Worm (Caenorhabditis elegans): ENCODE measurements around the gene C54G10.1.

DNA sequence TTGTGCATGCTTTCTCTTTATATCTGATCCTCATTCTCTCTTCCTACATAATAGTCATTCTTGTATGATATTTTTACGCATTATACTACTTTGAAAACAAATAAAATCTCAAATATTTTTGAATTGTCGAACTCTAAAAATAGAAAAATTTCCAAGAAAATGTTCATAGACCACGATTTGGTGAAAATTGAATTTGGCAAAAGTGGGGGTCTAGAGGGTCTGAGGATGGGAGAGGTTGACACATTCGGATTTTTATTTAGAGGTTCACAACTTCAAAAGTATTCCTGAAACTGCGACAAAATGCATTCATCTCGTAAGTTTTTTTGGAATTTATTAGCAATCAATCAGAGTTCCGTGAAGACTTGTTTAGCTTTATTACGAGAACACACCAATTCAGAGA lies 40.9 kb upstream of the C54G10.1 start, which contains the start of gene glb-22:
- TF ChIP-seq ztf-11 (tag; optimal IDR thresholded peaks at IDR 0.05) = no peak
- TF ChIP-seq R02D3.7 (tag; optimal IDR thresholded peaks at IDR 0.05) = no peak
- no peak for TF ChIP-seq fkh-10 (GFP tag; optimal IDR thresholded peaks at IDR 0.05)
- no peak for TF ChIP-seq ama-1 (optimal IDR thresholded peaks at IDR 0.05)
- TF ChIP-seq skn-1 (tag; optimal IDR thresholded peaks at IDR 0.05) = no peak
- TF ChIP-seq zag-1 (tag; optimal IDR thresholded peaks at IDR 0.05) = no peak
- TF ChIP-seq lin-13 (GFP tag; optimal IDR thresholded peaks at IDR 0.05) = no peak
- no peak for TF ChIP-seq unc-62 (GFP tag; optimal IDR thresholded peaks at IDR 0.05 in 1 of 2)
- no peak for TF ChIP-seq unc-62 (tag; optimal IDR thresholded peaks at IDR 0.05)
